Fruit fly (Drosophila melanogaster): ENCODE data around the gene Cdk12.

Gene Cdk12

dm6 chr3L:21539245-21540196 lies 23.4 kb downstream of the Cdk12 start, which contains the start of the genes COX8 and VhaM9.7-b (continued):
- TF ChIP-seq Spps (tag; optimal IDR thresholded peaks at IDR 0.05) (no peak), Eip74EF (GFP tag; optimal IDR thresholded peaks at IDR 0.05) (no peak), CG18619 (GFP tag; optimal IDR thresholded peaks at IDR 0.05) (peak; percentile 40), odd (GFP tag; optimal IDR thresholded peaks at IDR 0.05) (no peak), pros (GFP tag; optimal IDR thresholded peaks at IDR 0.05) (no peak), CG6272 (GFP tag; IDR thresholded peaks at IDR 0.05) (no peak; the same call in 1 of the 2 replicates), CG14710 (tag; optimal IDR thresholded peaks at IDR 0.05) (peak; percentile 82), klu (GFP tag; IDR thresholded peaks at IDR 0.05) (peak; percentile 58; the same call in 1 of the 2 replicates), HLH3B (GFP tag; IDR thresholded peaks at IDR 0.05) (peak; percentile 70), E2f2 (GFP tag; IDR thresholded peaks at IDR 0.05) (0 out of 2 replicates have a peak, but pooled peaks have one; percentile 30), Sry-δ (GFP tag; optimal IDR thresholded peaks at IDR 0.05) (peak; percentile 93), Mad (GFP tag; optimal IDR thresholded peaks at IDR 0.05) (no peak), CG32532 (GFP tag; IDR thresholded peaks at IDR 0.05) (peak; percentile 70; the same call in 1 of the 2 replicates), Asciz (GFP tag; optimal IDR thresholded peaks at IDR 0.05) (no peak), Hsf (GFP tag; optimal IDR thresholded peaks at IDR 0.05) (peak; percentile 77), Ets65A (GFP tag) (peak; percentile 96), CG12659 (GFP tag; optimal IDR thresholded peaks at IDR 0.05) (peak; percentile 79), zfh2 (GFP tag; optimal IDR thresholded peaks at IDR 0.05) (peak; percentile 78), CG3163 (GFP tag; optimal IDR thresholded peaks at IDR 0.05) (peak; percentile 20), Max (GFP tag; optimal IDR thresholded peaks at IDR 0.05) (peak; percentile 58), Deaf1 (tag; optimal IDR thresholded peaks at IDR 0.05) (no peak), scrt (GFP tag; optimal IDR thresholded peaks at IDR 0.05) (no peak), Rx (GFP tag; IDR thresholded peaks at IDR 0.05) (peak; percentile 37; the same call in 1 of the 2 replicates), Trl (optimal IDR thresholded peaks at IDR 0.05) (no peak), Trl (GFP tag; optimal IDR thresholded peaks at IDR 0.05) (peak; percentile 70), CG33213 (GFP tag; optimal IDR thresholded peaks at IDR 0.05) (peak; percentile 38), Sox100B (GFP tag; optimal IDR thresholded peaks at IDR 0.05) (peak; percentile 67), CG8944 (GFP tag; optimal IDR thresholded peaks at IDR 0.05) (peak; percentile 58), chinmo (GFP tag; IDR thresholded peaks at IDR 0.05; ENCODE audit: partially characterized antibody) (0 out of 4 replicates have a peak, but pooled peaks have one; percentile 63), CG15601 (tag; optimal IDR thresholded peaks at IDR 0.05) (no peak), NfI (GFP tag; optimal IDR thresholded peaks at IDR 0.05) (peak; percentile 65), H2.0 (GFP tag; IDR thresholded peaks at IDR 0.05) (peak; percentile 48), CG4424 (GFP tag; optimal IDR thresholded peaks at IDR 0.05) (peak; percentile 69), gcm2 (GFP tag; optimal IDR thresholded peaks at IDR 0.05) (no peak), D19B (GFP tag; optimal IDR thresholded peaks at IDR 0.05) (peak; percentile 21), Taf1 (GFP tag; IDR thresholded peaks at IDR 0.05) (peak; percentile 62; the same call in 1 of the 2 replicates), CG9437 (GFP tag; optimal IDR thresholded peaks at IDR 0.05) (peak; percentile 61), ind (GFP tag; optimal IDR thresholded peaks at IDR 0.05) (peak; percentile 74), Kr (GFP tag; optimal IDR thresholded peaks at IDR 0.05) (no peak), CG17829 (tag; optimal IDR thresholded peaks at IDR 0.05) (peak; percentile 40), Lhr (GFP tag; optimal IDR thresholded peaks at IDR 0.05) (peak; percentile 61), CG18011 (GFP tag; optimal IDR thresholded peaks at IDR 0.05) (peak; percentile 76), CG17385 (GFP tag; optimal IDR thresholded peaks at IDR 0.05) (peak; percentile 97), Pdp1 (GFP tag; optimal IDR thresholded peaks at IDR 0.05) (peak; percentile 51 to 99), CG13287 (GFP tag; IDR thresholded peaks at IDR 0.05; ENCODE audit: partially characterized antibody) (peak; percentile 60), CG7928 (GFP tag; optimal IDR thresholded peaks at IDR 0.05) (peak; percentile 25), tgo (GFP tag; IDR thresholded peaks at IDR 0.05) (peak; percentile 58; the same call in 2 of the 3 replicates), usp (GFP tag; optimal IDR thresholded peaks at IDR 0.05) (no peak)

Measured in whole organism, embryonic.